Worm (Caenorhabditis elegans) whole organism, midembryonic: ENCODE measurements around the gene Y22D7AR.7.

ENCODE experiments used
- flt-1 ChIP-seq: fragments of 200-800 bp; sonication (Bioruptor generic); IDR thresholded peaks from 2 replicates; pipeline ENCODE4 v1.3.6; 2022; ENCODE audit warnings: missing genetic modification characterization, missing compliant biosample characterization
- klf-2 ChIP-seq: fragments of 200-800 bp; sonication (Bioruptor generic); conservative IDR thresholded peaks from 2 replicates; pipeline ENCODE4 v1.3.6; 2022; ENCODE audit warnings: missing genetic modification reagents, missing genetic modification characterization, missing compliant biosample characterization
- med-1 ChIP-seq: sonication (generic microtip); optimal IDR thresholded peaks from 2 replicates; lab custom pipeline; 2017; ENCODE audit warnings: missing genetic modification characterization, mild to moderate bottlenecking, missing compliant biosample characterization, antibody characterized with exemption, missing genetic modification reagents; ENCODE audit not compliant: insufficient read depth
- ref-1 ChIP-seq: fragments of 200-800 bp; sonication (Bioruptor generic); conservative IDR thresholded peaks from 2 replicates; pipeline ENCODE4 v1.3.6; 2022; ENCODE audit warnings: missing genetic modification reagents, missing genetic modification characterization, missing compliant biosample characterization
- ztf-23 ChIP-seq: fragments of 200-800 bp; sonication (Bioruptor generic); IDR thresholded peaks from 2 replicates; pipeline ENCODE4 v1.3.6; 2022; ENCODE audit warnings: missing genetic modification reagents, missing genetic modification characterization, missing compliant biosample characterization
- ztf-29 ChIP-seq: fragments of 200-800 bp; sonication (Bioruptor generic); IDR thresholded peaks from 2 replicates; pipeline ENCODE4 v1.3.6; 2022; ENCODE audit warnings: missing genetic modification reagents, missing genetic modification characterization, missing compliant biosample characterization

- no peak for TF ChIP-seq ztf-23
- TF ChIP-seq ref-1 (GFP tag; lab: Robert Waterston, UW), result no peak
- no peak for TF ChIP-seq ztf-29 (GFP tag; lab: Robert Waterston, UW)
- TF ChIP-seq med-1, result no peak
- TF ChIP-seq flt-1 (GFP tag; lab: Robert Waterston, UW), result no peak
- TF ChIP-seq klf-2 (GFP tag; lab: Robert Waterston, UW), result no peak
These were observed 44.0 kb upstream of the Y22D7AR.7 start for ce11 chrIII:1731850-1732249.
